Fruit fly (Drosophila melanogaster) whole organism, embryonic: ENCODE measurements around the gene form3.

Experiments used
- CG10274 ChIP-seq: fragments of 200-800 bp; sonication (Bioruptor generic); optimal IDR thresholded peaks from 3 replicates; lab custom pipeline; 2017; ENCODE audit warnings: missing biosample characterization, mild to moderate bottlenecking, missing genetic modification characterization
- CG11398 ChIP-seq: fragments of 200-800 bp; sonication (Bioruptor generic); optimal IDR thresholded peaks from 2 replicates; lab custom pipeline; 2016; ENCODE audit warnings: missing biosample characterization, missing genetic modification characterization
- CG11560 ChIP-seq: fragments of 200-800 bp; sonication (Bioruptor generic); IDR thresholded peaks from 3 replicates; pipeline ENCODE4 v1.3.6; 2022; ENCODE audit warnings: missing biosample characterization, missing genetic modification characterization
- CG12219 ChIP-seq: fragments of 200-800 bp; sonication (Bioruptor generic); optimal IDR thresholded peaks from 3 replicates; lab custom pipeline; 2018; ENCODE audit warnings: missing biosample characterization, mild to moderate bottlenecking, missing genetic modification characterization
- CG14441 ChIP-seq: fragments of 200-800 bp; sonication (Bioruptor generic); IDR thresholded peaks from 2 replicates; pipeline ENCODE4 v1.3.6; 2022; ENCODE audit warnings: missing biosample characterization, missing genetic modification characterization
- CG16863 ChIP-seq: fragments of 200-800 bp; sonication (Bioruptor generic); optimal IDR thresholded peaks from 3 replicates; lab custom pipeline; 2016; ENCODE audit warnings: missing biosample characterization, missing genetic modification characterization
- CG2678 ChIP-seq: fragments of 200-800 bp; sonication (Bioruptor generic); optimal IDR thresholded peaks from 3 replicates; lab custom pipeline; 2019; ENCODE audit warnings: missing biosample characterization, mild to moderate bottlenecking, missing genetic modification characterization, moderate library complexity
- CG31365 ChIP-seq: fragments of 200-800 bp; sonication (Bioruptor generic); optimal IDR thresholded peaks from 2 replicates; lab custom pipeline; 2018; ENCODE audit warnings: missing biosample characterization, mild to moderate bottlenecking, missing genetic modification characterization
- CG3995 ChIP-seq: fragments of 200-800 bp; sonication (Bioruptor generic); optimal IDR thresholded peaks from 3 replicates; lab custom pipeline; 2016; ENCODE audit warnings: missing biosample characterization, missing genetic modification characterization
- CG4282 ChIP-seq: fragments of 200-800 bp; sonication (Bioruptor generic); optimal IDR thresholded peaks from 2 replicates; lab custom pipeline; 2016; ENCODE audit warnings: missing biosample characterization, missing genetic modification characterization
- CG4360 ChIP-seq: fragments of 200-800 bp; sonication (Bioruptor generic); IDR thresholded peaks from 2 replicates; pipeline ENCODE4 v1.3.6; 2022; ENCODE audit warnings: missing biosample characterization, missing genetic modification characterization
- CG6689 ChIP-seq: fragments of 200-800 bp; sonication (Bioruptor generic); IDR thresholded peaks from 2 replicates; pipeline ENCODE4 v1.3.6; 2022; ENCODE audit warnings: missing biosample characterization, missing genetic modification characterization
- D19B ChIP-seq: fragments of 200-800 bp; sonication (Bioruptor generic); optimal IDR thresholded peaks from 2 replicates; lab custom pipeline; 2017; ENCODE audit warnings: missing biosample characterization, mild to moderate bottlenecking, missing genetic modification characterization
- Dbx ChIP-seq: fragments of 200-800 bp; sonication (Bioruptor generic); IDR thresholded peaks from 3 replicates; pipeline ENCODE4 v1.3.6; 2022; ENCODE audit warnings: missing biosample characterization, missing genetic modification characterization
- Dll ChIP-seq: fragments of 200-800 bp; sonication (Bioruptor generic); IDR thresholded peaks from 4 replicates; pipeline ENCODE4 v1.3.6; 2022; ENCODE audit warnings: missing biosample characterization, missing genetic modification characterization; ENCODE audit not compliant: partially characterized antibody
- ERR ChIP-seq: fragments of 200-800 bp; sonication (Bioruptor generic); optimal IDR thresholded peaks from 2 replicates; lab custom pipeline; 2016; ENCODE audit warnings: missing biosample characterization, missing genetic modification characterization
- Fer3 ChIP-seq: fragments of 200-800 bp; sonication (Bioruptor generic); optimal IDR thresholded peaks from 2 replicates; lab custom pipeline; 2018; ENCODE audit warnings: missing biosample characterization, mild to moderate bottlenecking, missing genetic modification characterization, moderate library complexity
- HHEX ChIP-seq: fragments of 200-800 bp; sonication (Bioruptor generic); optimal IDR thresholded peaks from 3 replicates; lab custom pipeline; 2017; ENCODE audit warnings: missing biosample characterization, mild to moderate bottlenecking, missing genetic modification characterization, missing genetic modification reagents
- HmgZ ChIP-seq: fragments of 200-800 bp; sonication (Bioruptor generic); optimal IDR thresholded peaks from 2 replicates; lab custom pipeline; 2018; ENCODE audit warnings: missing biosample characterization, mild to moderate bottlenecking, missing genetic modification characterization
- Kr ChIP-seq: fragments of 200-800 bp; sonication (Bioruptor generic); optimal IDR thresholded peaks from 2 replicates; lab custom pipeline; 2017; ENCODE audit warnings: missing biosample characterization, mild to moderate bottlenecking, missing genetic modification characterization
- Neu2 ChIP-seq: fragments of 200-800 bp; sonication (Bioruptor generic); optimal IDR thresholded peaks from 3 replicates; lab custom pipeline; 2016; ENCODE audit warnings: missing biosample characterization, missing genetic modification characterization, borderline replicate concordance
- Nf-YA ChIP-seq: fragments of 200-800 bp; sonication (Bioruptor generic); IDR thresholded peaks from 2 replicates; pipeline ENCODE4 v1.3.6; 2022; ENCODE audit warnings: missing biosample characterization, missing genetic modification characterization
- Oli ChIP-seq: fragments of 200-800 bp; sonication (Bioruptor generic); optimal IDR thresholded peaks from 2 replicates; lab custom pipeline; 2018; ENCODE audit warnings: missing biosample characterization, mild to moderate bottlenecking, missing genetic modification characterization, moderate library complexity
- Rx ChIP-seq: fragments of 200-800 bp; sonication (Bioruptor generic); IDR thresholded peaks from 2 replicates; pipeline ENCODE4 v1.3.6; 2022; ENCODE audit warnings: missing biosample characterization, missing genetic modification characterization
- Scr ChIP-seq: fragments of 200-800 bp; sonication (Bioruptor generic); IDR thresholded peaks from 2 replicates; pipeline ENCODE4 v1.3.6; 2022; ENCODE audit warnings: missing biosample characterization, missing genetic modification characterization; ENCODE audit not compliant: partially characterized antibody
- Trl ChIP-seq, 3 experiments: fragments of >200 bp in 2 of 3; fragments of 200-800 bp in 1 of 3; sonication (Bioruptor generic) in 1 of 3; optimal IDR thresholded peaks; 2 replicates in 1 of 3; 3 replicates in 2 of 3; lab custom pipeline; 2016 to 2017; ENCODE audit warnings: missing biosample characterization in 1 of 3, missing genetic modification characterization in 1 of 3
- ac ChIP-seq: fragments of 200-800 bp; sonication (Bioruptor generic); optimal IDR thresholded peaks from 3 replicates; lab custom pipeline; 2017; ENCODE audit warnings: missing biosample characterization, mild to moderate bottlenecking, missing genetic modification characterization
- al ChIP-seq: fragments of 200-800 bp; sonication (Bioruptor generic); IDR thresholded peaks from 2 replicates; pipeline ENCODE4 v1.3.6; 2022; ENCODE audit warnings: missing biosample characterization, missing genetic modification characterization
- caup ChIP-seq: fragments of 200-800 bp; sonication (Bioruptor generic); optimal IDR thresholded peaks from 3 replicates; lab custom pipeline; 2017; ENCODE audit warnings: missing biosample characterization, mild to moderate bottlenecking, missing genetic modification characterization, moderate library complexity; ENCODE audit not compliant: severe bottlenecking
- chinmo ChIP-seq: fragments of 200-800 bp; sonication (Bioruptor generic); IDR thresholded peaks from 4 replicates; pipeline ENCODE4 v1.3.6; 2022; ENCODE audit warnings: missing biosample characterization, missing genetic modification characterization; ENCODE audit not compliant: partially characterized antibody
- dan ChIP-seq: fragments of 200-800 bp; sonication (Bioruptor generic); IDR thresholded peaks from 2 replicates; pipeline ENCODE4 v1.3.6; 2022; ENCODE audit warnings: missing biosample characterization, missing genetic modification characterization
- dm ChIP-seq: fragments of 200-800 bp; sonication (Bioruptor generic); optimal IDR thresholded peaks from 3 replicates; lab custom pipeline; 2016; ENCODE audit warnings: missing biosample characterization, missing genetic modification characterization
- dpn ChIP-seq, 2 experiments: fragments of 200-800 bp; sonication (Bioruptor generic); optimal IDR thresholded peaks; 3 replicates each; lab custom pipeline; 2016; ENCODE audit warnings: missing biosample characterization in 2 of 2, missing genetic modification characterization in 2 of 2
- ewg ChIP-seq: fragments of 200-800 bp; sonication (Bioruptor generic); optimal IDR thresholded peaks from 3 replicates; lab custom pipeline; 2017; ENCODE audit warnings: mild to moderate bottlenecking, missing biosample characterization, missing genetic modification reagents, missing genetic modification characterization
- fru ChIP-seq: fragments of >200 bp; optimal IDR thresholded peaks from 2 replicates; lab custom pipeline; 2017
- inv ChIP-seq: fragments of 200-800 bp; sonication (Bioruptor generic); IDR thresholded peaks from 2 replicates; pipeline ENCODE4 v1.3.6; 2022; ENCODE audit warnings: missing biosample characterization, missing genetic modification characterization; ENCODE audit not compliant: partially characterized antibody
- jing ChIP-seq: fragments of 200-800 bp; sonication (Bioruptor generic); optimal IDR thresholded peaks from 2 replicates; lab custom pipeline; 2018; ENCODE audit warnings: missing biosample characterization, mild to moderate bottlenecking, missing genetic modification characterization
- lov ChIP-seq, 2 experiments: fragments of 200-800 bp in 1 of 2; fragments of >200 bp in 1 of 2; sonication (Bioruptor generic) in 1 of 2; IDR thresholded peaks in 1 of 2; optimal IDR thresholded peaks in 1 of 2; 2 replicates in 1 of 2; 3 replicates in 1 of 2; pipeline versions ENCODE4 v1.3.6 to Lab custom; 2017 to 2022; ENCODE audit warnings: missing biosample characterization in 1 of 2, missing genetic modification characterization in 1 of 2
- oc ChIP-seq: fragments of 200-800 bp; sonication (Bioruptor generic); optimal IDR thresholded peaks from 2 replicates; lab custom pipeline; 2018; ENCODE audit warnings: missing biosample characterization, mild to moderate bottlenecking, missing genetic modification characterization, moderate library complexity
- pita ChIP-seq: fragments of 200-800 bp; sonication (Bioruptor generic); optimal IDR thresholded peaks from 2 replicates; lab custom pipeline; 2017; ENCODE audit warnings: missing biosample characterization, mild to moderate bottlenecking, missing genetic modification characterization
- slp2 ChIP-seq: fragments of 200-800 bp; sonication (Bioruptor generic); optimal IDR thresholded peaks from 2 replicates; lab custom pipeline; 2016; ENCODE audit warnings: missing biosample characterization, missing genetic modification characterization
- sug ChIP-seq: fragments of 200-800 bp; optimal IDR thresholded peaks from 2 replicates; lab custom pipeline; 2019; ENCODE audit warnings: missing biosample characterization, mild to moderate bottlenecking, missing genetic modification characterization, moderate library complexity
- tap ChIP-seq: fragments of 200-800 bp; optimal IDR thresholded peaks from 3 replicates; lab custom pipeline; 2019; ENCODE audit warnings: missing biosample characterization, mild to moderate bottlenecking, missing genetic modification characterization, moderate library complexity
- tna ChIP-seq: fragments of 200-800 bp; sonication (Bioruptor generic); IDR thresholded peaks from 2 replicates; pipeline ENCODE4 v1.3.6; 2022; ENCODE audit warnings: missing biosample characterization, missing genetic modification characterization; ENCODE audit not compliant: partially characterized antibody
- tx ChIP-seq: fragments of 200-800 bp; sonication (Bioruptor generic); optimal IDR thresholded peaks from 2 replicates; lab custom pipeline; 2016; ENCODE audit warnings: missing biosample characterization, missing genetic modification characterization
- yki ChIP-seq: fragments of >200 bp; optimal IDR thresholded peaks from 3 replicates; lab custom pipeline; 2018
- zen ChIP-seq: fragments of 200-800 bp; sonication (Bioruptor generic); optimal IDR thresholded peaks from 3 replicates; lab custom pipeline; 2018; ENCODE audit warnings: missing biosample characterization, mild to moderate bottlenecking, missing genetic modification characterization, moderate library complexity

form3 gene

dm6 chr3L:7133699-7134655 lies 39.4 kb downstream of the form3 start, which contains the start of gene melt (continued):
- TF ChIP-seq CG31365 = no peak
- TF ChIP-seq Trl (optimal IDR thresholded peaks at IDR 0.05; lab: Kevin White, UChicago) = peak; percentile 92
- peak; percentile 88 for TF ChIP-seq Trl (GFP tag; optimal IDR thresholded peaks at IDR 0.05; lab: Kevin White, UChicago)
- peak; percentile 99 for TF ChIP-seq CG4360 (GFP tag; lab: Robert Waterston, UW)
- TF ChIP-seq tna (GFP tag; lab: Robert Waterston, UW) = peak; percentile 41; the same call in 1 of the 2 replicates
- no peak for TF ChIP-seq Dll (GFP tag; lab: Robert Waterston, UW)
- TF ChIP-seq Fer3 (tag; lab: Kevin White, UChicago) = peak; percentile 73
- TF ChIP-seq dan (GFP tag; lab: Robert Waterston, UW) = peak; percentile 39; the same call in 1 of the 2 replicates
- peak; percentile 81 for TF ChIP-seq tx (GFP tag; lab: Kevin White, UChicago)
- peak; percentile 55 for TF ChIP-seq tap (tag; lab: Kevin White, UChicago)
- peak; percentile 23 for TF ChIP-seq Neu2 (GFP tag; lab: Kevin White, UChicago)
- peak; percentile 29 for TF ChIP-seq oc
- TF ChIP-seq CG11560 (tag; lab: Robert Waterston, UW) = peak; percentile 43; the same call in 1 of the 3 replicates
- TF ChIP-seq caup (GFP tag; lab: Kevin White, UChicago) = peak; percentile 81
- TF ChIP-seq slp2 = peak; percentile 88
- TF ChIP-seq Nf-YA (GFP tag; lab: Robert Waterston, UW) = peak; percentile 26; the same call in 1 of the 2 replicates
- TF ChIP-seq dm (GFP tag; lab: Kevin White, UChicago) = peak; percentile 72
- peak; percentile 77 for TF ChIP-seq jing
- TF ChIP-seq dpn (GFP tag; optimal IDR thresholded peaks at IDR 0.05; lab: Kevin White, UChicago) = peak; percentile 87 to 92
- TF ChIP-seq HHEX = peak; percentile 85
- TF ChIP-seq Dbx = peak; percentile 72
- TF ChIP-seq fru = no peak
- peak; percentile 90 for TF ChIP-seq CG6689 (GFP tag; lab: Robert Waterston, UW)
- peak; percentile 14 for TF ChIP-seq pita (GFP tag; lab: Kevin White, UChicago)
- TF ChIP-seq CG16863 (GFP tag; lab: Kevin White, UChicago) = peak; percentile 83
- peak; percentile 82 for TF ChIP-seq sug (tag; lab: Kevin White, UChicago)
- TF ChIP-seq ewg (GFP tag; lab: Kevin White, UChicago) = peak; percentile 74
- TF ChIP-seq al (GFP tag; lab: Robert Waterston, UW) = peak; percentile 76
- TF ChIP-seq yki = peak; percentile 64
- TF ChIP-seq CG2678 (tag; lab: Kevin White, UChicago) = peak; percentile 93
- peak; percentile 82 for TF ChIP-seq zen (tag; lab: Kevin White, UChicago)
- TF ChIP-seq inv (GFP tag; lab: Robert Waterston, UW) = no peak
- TF ChIP-seq CG10274 (GFP tag; lab: Kevin White, UChicago) = peak; percentile 82
- TF ChIP-seq CG3995 (GFP tag; lab: Kevin White, UChicago) = peak; percentile 56
- TF ChIP-seq Oli (tag; lab: Kevin White, UChicago) = peak; percentile 93
- TF ChIP-seq CG4282 (GFP tag; lab: Kevin White, UChicago) = peak; percentile 62
- peak; percentile 65; the same call in 1 of the 2 replicates for TF ChIP-seq CG14441
- peak; percentile 94; the same call in 3 of the 4 replicates for TF ChIP-seq chinmo (GFP tag; lab: Robert Waterston, UW)
- no peak for TF ChIP-seq lov (optimal IDR thresholded peaks at IDR 0.05; lab: Kevin White, UChicago)
- 0 out of 3 replicates have a peak, but pooled peaks have one; percentile 8 for TF ChIP-seq lov (GFP tag; IDR thresholded peaks at IDR 0.05; lab: Robert Waterston, UW)
- TF ChIP-seq Kr (GFP tag; lab: Kevin White, UChicago) = no peak
- TF ChIP-seq CG12219 (GFP tag; lab: Kevin White, UChicago) = peak; percentile 78
- TF ChIP-seq D19B (GFP tag; lab: Kevin White, UChicago) = peak; percentile 99
- TF ChIP-seq ac = peak; percentile 70
- TF ChIP-seq CG11398 (GFP tag; lab: Kevin White, UChicago) = peak; percentile 66
- peak; percentile 74 for TF ChIP-seq HmgZ
- peak; percentile 54; the same call in 1 of the 2 replicates for TF ChIP-seq Rx
- no peak for TF ChIP-seq Scr (GFP tag; lab: Robert Waterston, UW)
- peak; percentile 76 for TF ChIP-seq ERR (GFP tag; lab: Kevin White, UChicago)
